Fruit fly (Drosophila melanogaster): ENCODE data around the gene mRpS34.

Gene mRpS34

DNA sequence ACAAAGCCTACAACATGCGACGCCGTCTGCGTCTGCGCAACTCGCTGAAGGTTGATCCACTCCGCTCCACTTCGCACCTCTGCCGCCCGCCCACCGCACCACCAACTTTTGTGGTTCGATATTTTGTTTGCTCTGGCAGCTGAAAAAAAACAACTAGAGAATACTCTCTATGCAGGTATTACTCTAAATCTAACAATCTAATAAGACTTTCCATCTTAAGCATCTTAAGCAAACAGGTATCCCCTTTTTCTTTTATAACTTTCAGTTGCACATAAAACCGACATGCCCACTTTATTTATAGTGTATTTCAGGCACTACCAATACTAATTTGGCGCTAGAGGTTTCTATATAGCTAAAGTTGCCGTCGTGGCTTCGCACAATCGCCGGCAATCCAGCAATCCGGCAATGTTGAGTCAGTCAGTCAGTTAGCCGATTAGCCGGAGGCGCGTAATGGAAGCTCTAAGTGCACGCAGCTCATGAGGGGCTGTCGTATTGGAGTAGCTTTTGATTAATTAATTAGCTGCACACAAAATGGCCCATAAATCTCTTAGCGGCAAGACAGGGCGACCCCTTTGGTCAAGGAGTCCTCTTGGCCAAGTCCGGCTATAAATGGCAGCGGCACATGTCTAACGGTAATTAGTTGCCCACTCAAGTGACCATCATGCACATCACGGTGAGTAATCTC, 19.5 kb upstream of the mRpS34 start, which contains the start of gene CG13058 (continued):
- TF ChIP-seq CG18599 (GFP tag; optimal IDR thresholded peaks at IDR 0.05) (peak; percentile 78), tx (GFP tag; optimal IDR thresholded peaks at IDR 0.05) (peak; percentile 72), nau (GFP tag; optimal IDR thresholded peaks at IDR 0.05) (peak; percentile 56), CrebB (tag; optimal IDR thresholded peaks at IDR 0.05) (peak; percentile 31), slp2 (GFP tag; optimal IDR thresholded peaks at IDR 0.05) (peak; percentile 37), Antp (GFP tag; optimal IDR thresholded peaks at IDR 0.05) (no peak), CG2712 (tag; optimal IDR thresholded peaks at IDR 0.05) (no peak), CG2889 (GFP tag; IDR thresholded peaks at IDR 0.05) (0 out of 3 replicates have a peak, but pooled peaks have one; percentile 34), p53 (GFP tag; optimal IDR thresholded peaks at IDR 0.05) (no peak), zfh2 (GFP tag; optimal IDR thresholded peaks at IDR 0.05) (peak; percentile 42), Sry-δ (GFP tag; optimal IDR thresholded peaks at IDR 0.05) (peak; percentile 32), CG7987 (GFP tag; optimal IDR thresholded peaks at IDR 0.05) (peak; percentile 9), CG13296 (GFP tag; optimal IDR thresholded peaks at IDR 0.05) (peak; percentile 72), CG7963 (GFP tag; IDR thresholded peaks at IDR 0.05; ENCODE audit: partially characterized antibody) (no peak), CG13424 (tag; optimal IDR thresholded peaks at IDR 0.05) (peak; percentile 84), Vsx1 (GFP tag; optimal IDR thresholded peaks at IDR 0.05) (peak; percentile 16), CG12769 (tag; optimal IDR thresholded peaks at IDR 0.05) (peak; percentile 84), CG6854 (GFP tag; optimal IDR thresholded peaks at IDR 0.05) (peak; percentile 39), CG11504 (tag; optimal IDR thresholded peaks at IDR 0.05) (peak; percentile 83), Med (GFP tag) (peak; percentile 54), Usf (GFP tag; optimal IDR thresholded peaks at IDR 0.05) (peak; percentile 12), disco-r (GFP tag; optimal IDR thresholded peaks at IDR 0.05) (peak; percentile 13), ci (GFP tag; IDR thresholded peaks at IDR 0.05) (peak; percentile 75), sisA (GFP tag; IDR thresholded peaks at IDR 0.05) (peak; percentile 67), wdn (GFP tag; IDR thresholded peaks at IDR 0.05) (0 out of 2 replicates have a peak, but pooled peaks have one; percentile 60), CG8089 (GFP tag; optimal IDR thresholded peaks at IDR 0.05) (peak; percentile 41), CG31388 (GFP tag; optimal IDR thresholded peaks at IDR 0.05) (no peak), CG14667 (GFP tag; IDR thresholded peaks at IDR 0.05) (0 out of 2 replicates have a peak, but pooled peaks have one; percentile 22), Doc2 (GFP tag; IDR thresholded peaks at IDR 0.05) (peak; percentile 15; the same call in 1 of the 2 replicates), so (GFP tag; IDR thresholded peaks at IDR 0.05) (peak; percentile 89), CG43689 (GFP tag; IDR thresholded peaks at IDR 0.05) (peak; percentile 52; the same call in 1 of the 2 replicates), BtbVII (GFP tag; optimal IDR thresholded peaks at IDR 0.05) (peak; percentile 51), jumu (GFP tag; optimal IDR thresholded peaks at IDR 0.05) (no peak), sc (optimal IDR thresholded peaks at IDR 0.05) (no peak), sc (GFP tag; optimal IDR thresholded peaks at IDR 0.05) (no peak), cwo (GFP tag; optimal IDR thresholded peaks at IDR 0.05) (peak; percentile 38), CG4328 (GFP tag; optimal IDR thresholded peaks at IDR 0.05) (no peak), CG7556 (GFP tag; optimal IDR thresholded peaks at IDR 0.05) (peak; percentile 69), Lpt (GFP tag; optimal IDR thresholded peaks at IDR 0.05) (no peak), CG17361 (GFP tag; IDR thresholded peaks at IDR 0.05) (peak; percentile 60; the same call in 2 of the 3 replicates), CG4730 (GFP tag; IDR thresholded peaks at IDR 0.05) (no peak; the same call in 1 of the 2 replicates), lilli (GFP tag; optimal IDR thresholded peaks at IDR 0.05) (peak; percentile 68), CG15269 (tag; optimal IDR thresholded peaks at IDR 0.05) (peak; percentile 86), danr (GFP tag; IDR thresholded peaks at IDR 0.05) (no peak), knrl (GFP tag; IDR thresholded peaks at IDR 0.05; ENCODE audit: partially characterized antibody) (no peak), Taf1 (GFP tag; IDR thresholded peaks at IDR 0.05) (no peak), scrt (GFP tag; optimal IDR thresholded peaks at IDR 0.05) (peak; percentile 37), CG10366 (GFP tag; IDR thresholded peaks at IDR 0.05) (peak; percentile 87), HLH54F (GFP tag; optimal IDR thresholded peaks at IDR 0.05) (peak; percentile 64), CoRest (tag; optimal IDR thresholded peaks at IDR 0.05) (peak; percentile 80)
